Fruit fly (Drosophila melanogaster): ENCODE results near the gene CG7990.

dm6 chrX:19171926-19172325 lies 29.9 kb downstream of the CG7990 start:
- TF ChIP-seq CG10321 (GFP tag; IDR thresholded peaks at IDR 0.05) (no peak), MESR4 (GFP tag; optimal IDR thresholded peaks at IDR 0.05) (no peak), az2 (GFP tag; optimal IDR thresholded peaks at IDR 0.05) (no peak), gfzf (GFP tag; optimal IDR thresholded peaks at IDR 0.05) (no peak), usp (GFP tag; optimal IDR thresholded peaks at IDR 0.05) (no peak), onecut (GFP tag; IDR thresholded peaks at IDR 0.05) (no peak)

Measured in whole organism, embryonic.